Fruit fly (Drosophila melanogaster) whole organism, embryonic: ENCODE measurements around the gene CG6788.

Experiments used
- CG11247 ChIP-seq: fragments of 200-800 bp; sonication (Bioruptor generic); IDR thresholded peaks from 2 replicates; pipeline ENCODE4 v1.3.6; 2022; ENCODE audit warnings: missing biosample characterization, missing genetic modification characterization
- CG11456 ChIP-seq: fragments of 200-800 bp; sonication (Bioruptor generic); IDR thresholded peaks from 3 replicates; pipeline ENCODE4 v1.3.6; 2022; ENCODE audit warnings: missing biosample characterization, missing genetic modification characterization
- CG11504 ChIP-seq: fragments of 200-800 bp; sonication (Bioruptor generic); optimal IDR thresholded peaks from 3 replicates; lab custom pipeline; 2019; ENCODE audit warnings: missing biosample characterization, mild to moderate bottlenecking, missing genetic modification characterization, moderate library complexity
- CG12299 ChIP-seq: fragments of 200-800 bp; sonication (Bioruptor generic); optimal IDR thresholded peaks from 2 replicates; lab custom pipeline; 2018; ENCODE audit warnings: missing biosample characterization, mild to moderate bottlenecking, missing genetic modification characterization
- CG14441 ChIP-seq: fragments of 200-800 bp; sonication (Bioruptor generic); IDR thresholded peaks from 2 replicates; pipeline ENCODE4 v1.3.6; 2022; ENCODE audit warnings: missing biosample characterization, missing genetic modification characterization
- CG14710 ChIP-seq: fragments of 200-800 bp; sonication (Bioruptor generic); optimal IDR thresholded peaks from 3 replicates; lab custom pipeline; 2019; ENCODE audit warnings: missing biosample characterization, mild to moderate bottlenecking, missing genetic modification characterization, moderate library complexity
- CG16813 ChIP-seq: fragments of 200-800 bp; sonication (Bioruptor generic); IDR thresholded peaks from 3 replicates; pipeline ENCODE4 v1.3.6; 2022; ENCODE audit warnings: missing biosample characterization, missing genetic modification characterization; ENCODE audit not compliant: partially characterized antibody
- CG16863 ChIP-seq: fragments of 200-800 bp; sonication (Bioruptor generic); optimal IDR thresholded peaks from 3 replicates; lab custom pipeline; 2016; ENCODE audit warnings: missing biosample characterization, missing genetic modification characterization
- CG17328 ChIP-seq: fragments of 200-800 bp; sonication (Bioruptor generic); IDR thresholded peaks from 2 replicates; pipeline ENCODE4 v1.3.6; 2022; ENCODE audit warnings: missing biosample characterization, missing genetic modification characterization
- CG17359 ChIP-seq: fragments of 200-800 bp; sonication (Bioruptor generic); optimal IDR thresholded peaks from 3 replicates; lab custom pipeline; 2018; ENCODE audit warnings: missing biosample characterization, mild to moderate bottlenecking, missing genetic modification characterization, moderate library complexity
- CG17829 ChIP-seq: fragments of 200-800 bp; optimal IDR thresholded peaks from 2 replicates; lab custom pipeline; 2019; ENCODE audit warnings: missing biosample characterization, mild to moderate bottlenecking, missing genetic modification characterization, moderate library complexity
- CG18764 ChIP-seq: fragments of 200-800 bp; sonication (Bioruptor generic); optimal IDR thresholded peaks from 3 replicates; lab custom pipeline; 2016; ENCODE audit warnings: missing biosample characterization, missing genetic modification characterization
- CG2120 ChIP-seq: fragments of 200-800 bp; sonication (Bioruptor generic); optimal IDR thresholded peaks from 3 replicates; lab custom pipeline; 2016; ENCODE audit warnings: missing biosample characterization, missing genetic modification characterization
- CG2889 ChIP-seq: fragments of 200-800 bp; sonication (Bioruptor generic); IDR thresholded peaks from 3 replicates; pipeline ENCODE4 v1.3.6; 2022; ENCODE audit warnings: missing biosample characterization, missing genetic modification characterization
- CG34376 ChIP-seq: fragments of 200-800 bp; sonication (Bioruptor generic); optimal IDR thresholded peaks from 2 replicates; lab custom pipeline; 2018; ENCODE audit warnings: missing biosample characterization, mild to moderate bottlenecking, missing genetic modification characterization
- CG34422 ChIP-seq: fragments of 200-800 bp; sonication (Bioruptor generic); IDR thresholded peaks from 3 replicates; pipeline ENCODE4 v1.3.6; 2022; ENCODE audit warnings: missing biosample characterization, missing genetic modification characterization
- CG5180 ChIP-seq: fragments of 200-800 bp; sonication (Bioruptor generic); optimal IDR thresholded peaks from 3 replicates; lab custom pipeline; 2017; ENCODE audit warnings: missing biosample characterization, missing genetic modification characterization, mild to moderate bottlenecking, moderate library complexity, missing genetic modification reagents
- CG6791 ChIP-seq: fragments of 200-800 bp; sonication (Bioruptor generic); IDR thresholded peaks from 3 replicates; pipeline ENCODE4 v1.3.6; 2022; ENCODE audit warnings: missing biosample characterization, missing genetic modification characterization; ENCODE audit not compliant: partially characterized antibody
- CG7839 ChIP-seq: fragments of 200-800 bp; sonication (Bioruptor generic); optimal IDR thresholded peaks from 3 replicates; lab custom pipeline; 2018; ENCODE audit warnings: missing biosample characterization, mild to moderate bottlenecking, missing genetic modification characterization, moderate library complexity
- CG8290 ChIP-seq, 3 experiments: fragments of 200-800 bp; sonication (Bioruptor generic); optimal IDR thresholded peaks; 2 replicates each; lab custom pipeline; 2016 to 2019; ENCODE audit warnings: missing biosample characterization in 3 of 3, missing genetic modification characterization in 3 of 3, mild to moderate bottlenecking in 2 of 3, moderate library complexity in 1 of 3
- CG8359 ChIP-seq: fragments of 200-800 bp; sonication (Bioruptor generic); optimal IDR thresholded peaks from 2 replicates; lab custom pipeline; 2017; ENCODE audit warnings: missing biosample characterization, mild to moderate bottlenecking, missing genetic modification characterization, borderline replicate concordance
- CG9609 ChIP-seq: fragments of 200-800 bp; sonication (Bioruptor generic); optimal IDR thresholded peaks from 3 replicates; lab custom pipeline; 2016; ENCODE audit warnings: missing biosample characterization, missing genetic modification characterization
- CG9727 ChIP-seq: fragments of 200-800 bp; sonication (Bioruptor generic); optimal IDR thresholded peaks from 3 replicates; lab custom pipeline; 2017; ENCODE audit warnings: missing biosample characterization, mild to moderate bottlenecking, missing genetic modification characterization
- CG9797 ChIP-seq: fragments of 200-800 bp; sonication (Bioruptor generic); optimal IDR thresholded peaks from 3 replicates; lab custom pipeline; 2018; ENCODE audit warnings: missing biosample characterization, mild to moderate bottlenecking, missing genetic modification characterization
- CG9932 ChIP-seq: fragments of 200-800 bp; sonication (Bioruptor generic); IDR thresholded peaks from 2 replicates; pipeline ENCODE4 v1.3.6; 2022; ENCODE audit warnings: missing biosample characterization, missing genetic modification characterization
- CoRest ChIP-seq: fragments of 200-800 bp; sonication (Bioruptor generic); optimal IDR thresholded peaks from 3 replicates; lab custom pipeline; 2018; ENCODE audit warnings: missing biosample characterization, mild to moderate bottlenecking, missing genetic modification characterization, moderate library complexity
- Dref ChIP-seq: fragments of 200-800 bp; sonication (Bioruptor generic); IDR thresholded peaks from 2 replicates; pipeline ENCODE4 v1.3.6; 2022; ENCODE audit warnings: missing biosample characterization, missing genetic modification characterization
- E2f2 ChIP-seq: fragments of 200-800 bp; sonication (Bioruptor generic); IDR thresholded peaks from 2 replicates; pipeline ENCODE4 v1.3.6; 2022; ENCODE audit warnings: missing biosample characterization, missing genetic modification characterization
- HHEX ChIP-seq: fragments of 200-800 bp; sonication (Bioruptor generic); optimal IDR thresholded peaks from 3 replicates; lab custom pipeline; 2017; ENCODE audit warnings: missing biosample characterization, mild to moderate bottlenecking, missing genetic modification characterization, missing genetic modification reagents
- HmgZ ChIP-seq: fragments of 200-800 bp; sonication (Bioruptor generic); optimal IDR thresholded peaks from 2 replicates; lab custom pipeline; 2018; ENCODE audit warnings: missing biosample characterization, mild to moderate bottlenecking, missing genetic modification characterization
- Hsf ChIP-seq: fragments of 200-800 bp; sonication (Bioruptor generic); optimal IDR thresholded peaks from 3 replicates; lab custom pipeline; 2016; ENCODE audit warnings: missing biosample characterization, missing genetic modification characterization
- Myb ChIP-seq: fragments of 200-800 bp; sonication (Bioruptor generic); optimal IDR thresholded peaks from 2 replicates; lab custom pipeline; 2016; ENCODE audit warnings: missing biosample characterization, missing genetic modification characterization
- Optix ChIP-seq: fragments of 200-800 bp; sonication (Bioruptor generic); IDR thresholded peaks from 3 replicates; pipeline ENCODE4 v1.3.6; 2022; ENCODE audit warnings: missing biosample characterization, missing genetic modification characterization
- Poxn ChIP-seq: fragments of 200-800 bp; sonication (Bioruptor generic); IDR thresholded peaks from 2 replicates; pipeline ENCODE4 v1.3.6; 2022; ENCODE audit warnings: missing biosample characterization, missing genetic modification characterization
- Scr ChIP-seq: fragments of 200-800 bp; sonication (Bioruptor generic); IDR thresholded peaks from 2 replicates; pipeline ENCODE4 v1.3.6; 2022; ENCODE audit warnings: missing biosample characterization, missing genetic modification characterization; ENCODE audit not compliant: partially characterized antibody
- Sin3A ChIP-seq: fragments of >200 bp; optimal IDR thresholded peaks from 2 replicates; lab custom pipeline; 2018
- ap ChIP-seq: fragments of 200-800 bp; sonication (Bioruptor generic); IDR thresholded peaks from 2 replicates; pipeline ENCODE4 v1.3.6; 2022; ENCODE audit warnings: missing biosample characterization, missing genetic modification characterization
- ato ChIP-seq: fragments of 200-800 bp; sonication (Bioruptor generic); IDR thresholded peaks from 2 replicates; pipeline ENCODE4 v1.3.6; 2022; ENCODE audit warnings: missing biosample characterization, missing genetic modification characterization; ENCODE audit not compliant: partially characterized antibody
- caup ChIP-seq: fragments of 200-800 bp; sonication (Bioruptor generic); optimal IDR thresholded peaks from 3 replicates; lab custom pipeline; 2017; ENCODE audit warnings: missing biosample characterization, mild to moderate bottlenecking, missing genetic modification characterization, moderate library complexity; ENCODE audit not compliant: severe bottlenecking
- dpn ChIP-seq, 2 experiments: fragments of 200-800 bp; sonication (Bioruptor generic); optimal IDR thresholded peaks; 3 replicates each; lab custom pipeline; 2016; ENCODE audit warnings: missing biosample characterization in 2 of 2, missing genetic modification characterization in 2 of 2
- exex ChIP-seq: fragments of 200-800 bp; sonication (Bioruptor generic); optimal IDR thresholded peaks from 4 replicates; lab custom pipeline; 2018; ENCODE audit warnings: missing biosample characterization, mild to moderate bottlenecking, missing genetic modification characterization, moderate library complexity
- her ChIP-seq: fragments of 200-800 bp; sonication (Bioruptor generic); optimal IDR thresholded peaks from 2 replicates; lab custom pipeline; 2016; ENCODE audit warnings: missing biosample characterization, missing genetic modification characterization
- kay ChIP-seq: fragments of 200-800 bp; sonication (Bioruptor generic); optimal IDR thresholded peaks from 2 replicates; lab custom pipeline; 2016; ENCODE audit warnings: missing biosample characterization, missing genetic modification characterization
- klu ChIP-seq: fragments of 200-800 bp; sonication (Bioruptor generic); IDR thresholded peaks from 2 replicates; pipeline ENCODE4 v1.3.6; 2022; ENCODE audit warnings: missing biosample characterization, missing genetic modification characterization
- kni ChIP-seq: fragments of 200-800 bp; sonication (Bioruptor generic); optimal IDR thresholded peaks from 3 replicates; lab custom pipeline; 2017; ENCODE audit warnings: mild to moderate bottlenecking, missing biosample characterization, missing genetic modification reagents, missing genetic modification characterization
- lola ChIP-seq, 3 experiments: fragments of >200 bp in 2 of 3; fragments of 200-800 bp in 1 of 3; sonication (Bioruptor generic) in 1 of 3; optimal IDR thresholded peaks; 2 replicates each; lab custom pipeline; 2017 to 2019; ENCODE audit warnings: missing biosample characterization in 3 of 3, missing genetic modification characterization in 3 of 3, mild to moderate bottlenecking in 1 of 3, moderate library complexity in 1 of 3
- onecut ChIP-seq: fragments of 200-800 bp; sonication (Bioruptor generic); IDR thresholded peaks from 2 replicates; pipeline ENCODE4 v1.3.6; 2022; ENCODE audit warnings: missing biosample characterization, missing genetic modification characterization
- pho ChIP-seq: fragments of 200-800 bp; sonication (Bioruptor generic); optimal IDR thresholded peaks from 2 replicates; lab custom pipeline; 2016; ENCODE audit warnings: missing biosample characterization, missing genetic modification characterization
- seq ChIP-seq: fragments of 200-800 bp; sonication (Bioruptor generic); IDR thresholded peaks from 2 replicates; pipeline ENCODE4 v1.3.6; 2022; ENCODE audit warnings: missing biosample characterization, missing genetic modification characterization
- wdn ChIP-seq: fragments of 200-800 bp; sonication (Bioruptor generic); IDR thresholded peaks from 2 replicates; pipeline ENCODE4 v1.3.6; 2022; ENCODE audit warnings: missing biosample characterization, missing genetic modification characterization

The CG6788 gene

DNA sequence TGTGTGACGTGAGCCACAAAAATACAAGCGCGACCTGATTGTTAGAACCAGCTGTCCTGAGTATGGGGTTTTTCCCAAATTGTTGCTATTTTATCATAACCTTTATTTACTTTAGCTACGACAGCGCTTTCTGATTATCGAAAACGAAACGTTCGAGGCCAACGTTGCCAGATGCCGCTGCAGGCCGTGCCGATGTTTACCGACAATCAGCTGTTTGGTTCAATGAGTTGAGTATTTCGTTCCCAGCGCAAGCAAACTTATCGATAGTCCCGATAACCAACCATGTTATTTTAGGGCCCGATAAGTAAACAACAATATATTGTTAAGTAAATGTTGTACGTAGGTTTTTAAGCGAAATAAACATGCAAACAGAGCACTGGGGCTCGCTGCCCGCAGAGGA, 37.8 kb upstream of the CG6788 start, which contains the start of the genes CG15814 and Spt7 (continued):
- TF ChIP-seq Poxn (GFP tag; lab: Robert Waterston, UW) (no peak), pho (GFP tag; lab: Kevin White, UChicago) (no peak), seq (no peak), CG9797 (peak; percentile 54), CG8359 (GFP tag; lab: Kevin White, UChicago) (no peak), kni (GFP tag; lab: Kevin White, UChicago) (peak; percentile 42), CG16863 (GFP tag; lab: Kevin White, UChicago) (peak; percentile 30), CG12299 (peak; percentile 4), CG9932 (GFP tag; lab: Robert Waterston, UW) (peak; percentile 21; the same call in 1 of the 2 replicates), CG17328 (GFP tag; lab: Robert Waterston, UW) (no peak), Dref (GFP tag; lab: Robert Waterston, UW) (peak; percentile 85), Sin3A (lab: Kevin White, UChicago) (peak; percentile 82), Myb (peak; percentile 72), CG18764 (GFP tag; lab: Kevin White, UChicago) (peak; percentile 15), klu (GFP tag; lab: Robert Waterston, UW) (no peak), CG2889 (GFP tag; lab: Robert Waterston, UW) (no peak), ato (GFP tag; lab: Robert Waterston, UW) (peak; percentile 91), CG7839 (no peak), exex (tag; lab: Kevin White, UChicago) (no peak), CG14710 (peak; percentile 70), dpn (GFP tag; optimal IDR thresholded peaks at IDR 0.05; lab: Kevin White, UChicago) (peak; percentile 11 to 32), CG9609 (no peak), CG11247 (GFP tag; lab: Robert Waterston, UW) (0 out of 2 replicates have a peak, but pooled peaks have one; percentile 10), CG11504 (tag; lab: Kevin White, UChicago) (no peak), E2f2 (peak; percentile 58), CG11456 (GFP tag; lab: Robert Waterston, UW) (0 out of 3 replicates have a peak, but pooled peaks have one; percentile 31), CG8290 (GFP tag; optimal IDR thresholded peaks at IDR 0.05; lab: Kevin White, UChicago) (peak; percentile 22), CG8290 (tag; optimal IDR thresholded peaks at IDR 0.05; lab: Kevin White, UChicago) (no peak), CG9727 (GFP tag; lab: Kevin White, UChicago) (peak; percentile 43), CG5180 (GFP tag; lab: Kevin White, UChicago) (no peak), CG16813 (peak; percentile 84), CG17359 (tag; lab: Kevin White, UChicago) (peak; percentile 26), CoRest (tag; lab: Kevin White, UChicago) (peak; percentile 36), ap (GFP tag; lab: Robert Waterston, UW) (no peak), HHEX (GFP tag; lab: Kevin White, UChicago) (peak; percentile 30), CG2120 (GFP tag; lab: Kevin White, UChicago) (peak; percentile 47), caup (GFP tag; lab: Kevin White, UChicago) (peak; percentile 47), HmgZ (tag; lab: Kevin White, UChicago) (peak; percentile 84), CG34422 (GFP tag; lab: Robert Waterston, UW) (peak; percentile 61; the same call in 2 of the 3 replicates), lola (GFP tag; optimal IDR thresholded peaks at IDR 0.05; lab: Kevin White, UChicago) (no peak), CG17829 (tag; lab: Kevin White, UChicago) (peak; percentile 62), kay (GFP tag; lab: Kevin White, UChicago) (no peak), her (peak; percentile 53), Hsf (GFP tag; lab: Kevin White, UChicago) (peak; percentile 15), CG6791 (GFP tag; lab: Robert Waterston, UW) (peak; percentile 89), onecut (peak; percentile 16; the same call in 1 of the 2 replicates), wdn (GFP tag; lab: Robert Waterston, UW) (0 out of 2 replicates have a peak, but pooled peaks have one; percentile 24), CG34376 (GFP tag; lab: Kevin White, UChicago) (peak; percentile 73), Optix (GFP tag; lab: Robert Waterston, UW) (no peak), CG14441 (GFP tag; lab: Robert Waterston, UW) (peak; percentile 6; the same call in 1 of the 2 replicates), Scr (GFP tag; lab: Robert Waterston, UW) (peak; percentile 83)
